Worm (Caenorhabditis elegans) whole organism, young adult: ENCODE measurements around the gene F56A11.6.

Experiments used
- B0019.2 ChIP-seq: fragments of 200-800 bp; sonication (Bioruptor generic); conservative IDR thresholded peaks from 2 replicates; pipeline ENCODE4 v1.3.6; 2022; ENCODE audit warnings: missing genetic modification reagents, missing genetic modification characterization, missing compliant biosample characterization
- C17E4.6 ChIP-seq: fragments of 200-800 bp; sonication (Bioruptor generic); IDR thresholded peaks from 2 replicates; pipeline ENCODE4 v1.3.6; 2022; ENCODE audit warnings: missing genetic modification reagents, missing genetic modification characterization, missing compliant biosample characterization
- D2030.7 ChIP-seq: fragments of 200-800 bp; sonication (Bioruptor generic); IDR thresholded peaks from 2 replicates; pipeline ENCODE4 v1.3.6; 2022; ENCODE audit warnings: missing genetic modification reagents, missing genetic modification characterization, missing compliant biosample characterization
- F10E7.11 ChIP-seq: sonication (generic microtip); optimal IDR thresholded peaks from 2 replicates; lab custom pipeline; 2017; ENCODE audit warnings: mild to moderate bottlenecking, missing genetic modification characterization, moderate library complexity, missing compliant biosample characterization
- F23B12.7 ChIP-seq: sonication (generic microtip); optimal IDR thresholded peaks from 2 replicates; lab custom pipeline; 2017; ENCODE audit warnings: missing genetic modification characterization, mild to moderate bottlenecking, missing compliant biosample characterization, antibody characterized with exemption, moderate library complexity; ENCODE audit not compliant: insufficient read depth
- F49E8.2 ChIP-seq: sonication (generic microtip); optimal IDR thresholded peaks from 3 replicates; lab custom pipeline; 2017; ENCODE audit warnings: missing genetic modification characterization, mild to moderate bottlenecking, missing compliant biosample characterization, antibody characterized with exemption, moderate library complexity; ENCODE audit not compliant: insufficient read depth
- T07F8.4 ChIP-seq: sonication (generic microtip); optimal IDR thresholded peaks from 2 replicates; lab custom pipeline; 2016; ENCODE audit warnings: mild to moderate bottlenecking, missing genetic modification characterization, moderate library complexity, missing compliant biosample characterization
- T26A5.8 ChIP-seq: sonication (generic microtip); optimal IDR thresholded peaks from 2 replicates; lab custom pipeline; 2016; ENCODE audit warnings: missing genetic modification characterization, missing compliant biosample characterization
- Y67H2A.10 ChIP-seq: fragments of 200-800 bp; sonication (Bioruptor generic); conservative IDR thresholded peaks from 2 replicates; pipeline ENCODE4 v1.3.6; 2022; ENCODE audit warnings: missing genetic modification reagents, missing genetic modification characterization, missing compliant biosample characterization
- Y95B8A.8 ChIP-seq: fragments of 200-800 bp; sonication (Bioruptor generic); IDR thresholded peaks from 2 replicates; pipeline ENCODE4 v1.3.6; 2022; ENCODE audit warnings: missing genetic modification reagents, missing genetic modification characterization, missing compliant biosample characterization
- aptf-3 ChIP-seq: fragments of 200-800 bp; sonication (Bioruptor generic); IDR thresholded peaks from 2 replicates; pipeline ENCODE4 v1.3.6; 2022; ENCODE audit warnings: missing genetic modification characterization, missing compliant biosample characterization
- attf-6 ChIP-seq: fragments of 200-800 bp; sonication (Bioruptor generic); IDR thresholded peaks from 2 replicates; pipeline ENCODE4 v1.3.6; 2022; ENCODE audit warnings: missing genetic modification reagents, missing genetic modification characterization, missing compliant biosample characterization
- bed-1 ChIP-seq: fragments of 200-800 bp; sonication (Bioruptor generic); IDR thresholded peaks from 2 replicates; pipeline ENCODE4 v1.3.6; 2022; ENCODE audit warnings: missing genetic modification reagents, missing genetic modification characterization, missing compliant biosample characterization
- ceh-100 ChIP-seq: fragments of 200-800 bp; sonication (Bioruptor generic); IDR thresholded peaks from 2 replicates; pipeline ENCODE4 v1.3.6; 2022; ENCODE audit warnings: missing genetic modification reagents, missing genetic modification characterization, missing compliant biosample characterization
- ceh-40 ChIP-seq: fragments of 200-800 bp; sonication (Bioruptor generic); IDR thresholded peaks from 2 replicates; pipeline ENCODE4 v1.3.6; 2022; ENCODE audit warnings: missing genetic modification characterization, missing compliant biosample characterization
- dpl-1 ChIP-seq: fragments of 150-350 bp; optimal IDR thresholded peaks from 2 replicates; lab custom pipeline; 2014; ENCODE audit warnings: missing biosample characterization, missing genetic modification reagents, missing genetic modification characterization
- egrh-3 ChIP-seq: fragments of 200-800 bp; sonication (Bioruptor generic); IDR thresholded peaks from 2 replicates; pipeline ENCODE4 v1.3.6; 2022; ENCODE audit warnings: missing genetic modification reagents, missing genetic modification characterization, missing compliant biosample characterization
- gei-17 ChIP-seq: fragments of 200-800 bp; sonication (Bioruptor generic); optimal IDR thresholded peaks from 2 replicates; lab custom pipeline; 2018; ENCODE audit warnings: mild to moderate bottlenecking, missing genetic modification characterization, missing compliant biosample characterization
- hsf-1 ChIP-seq: fragments of 200-800 bp; sonication (Bioruptor generic); IDR thresholded peaks from 2 replicates; pipeline ENCODE4 v1.3.6; 2022; ENCODE audit warnings: missing genetic modification reagents, missing genetic modification characterization, missing compliant biosample characterization
- lag-1 ChIP-seq: fragments of 200-800 bp; sonication (Bioruptor generic); IDR thresholded peaks from 2 replicates; pipeline ENCODE4 v1.3.6; 2022; ENCODE audit warnings: missing genetic modification reagents, missing genetic modification characterization, missing compliant biosample characterization
- let-526 ChIP-seq: fragments of 200-800 bp; sonication (Bioruptor generic); IDR thresholded peaks from 2 replicates; pipeline ENCODE4 v1.3.6; 2022; ENCODE audit warnings: missing genetic modification reagents, missing genetic modification characterization, missing compliant biosample characterization
- lin-40 ChIP-seq: sonication (generic microtip); optimal IDR thresholded peaks from 2 replicates; lab custom pipeline; 2016; ENCODE audit warnings: missing genetic modification characterization, mild to moderate bottlenecking, missing compliant biosample characterization, missing genotype, missing genetic modification reagents
- lsl-1 ChIP-seq: fragments of 200-800 bp; sonication (Bioruptor generic); optimal IDR thresholded peaks from 2 replicates; lab custom pipeline; 2018; ENCODE audit warnings: mild to moderate bottlenecking, missing genetic modification characterization, moderate library complexity, missing compliant biosample characterization
- lsy-27 ChIP-seq: sonication (generic microtip); optimal IDR thresholded peaks from 2 replicates; lab custom pipeline; 2017; ENCODE audit warnings: missing genetic modification characterization, mild to moderate bottlenecking, missing compliant biosample characterization, antibody characterized with exemption, missing genotype, borderline replicate concordance; ENCODE audit not compliant: insufficient read depth
- madf-10 ChIP-seq: sonication (generic microtip); optimal IDR thresholded peaks from 2 replicates; lab custom pipeline; 2016; ENCODE audit warnings: mild to moderate bottlenecking, missing genetic modification characterization, missing compliant biosample characterization
- madf-3 ChIP-seq: fragments of 200-800 bp; sonication (Bioruptor generic); IDR thresholded peaks from 2 replicates; pipeline ENCODE4 v1.3.6; 2022; ENCODE audit warnings: missing genetic modification reagents, missing genetic modification characterization, missing compliant biosample characterization
- mcd-1 ChIP-seq: fragments of 200-800 bp; sonication (Bioruptor generic); IDR thresholded peaks from 2 replicates; pipeline ENCODE4 v1.3.6; 2022; ENCODE audit warnings: missing genetic modification reagents, missing genetic modification characterization, missing compliant biosample characterization
- mes-4 ChIP-seq: sonication (generic microtip); optimal IDR thresholded peaks from 2 replicates; lab custom pipeline; 2016; ENCODE audit warnings: missing genotype, missing genetic modification characterization, missing compliant biosample characterization
- nfya-2 ChIP-seq: fragments of 200-800 bp; sonication (Bioruptor generic); IDR thresholded peaks from 2 replicates; pipeline ENCODE4 v1.3.6; 2022; ENCODE audit warnings: missing genetic modification reagents, missing genetic modification characterization, missing compliant biosample characterization
- nhr-120 ChIP-seq: fragments of 200-800 bp; sonication (Bioruptor generic); IDR thresholded peaks from 2 replicates; pipeline ENCODE4 v1.3.6; 2022; ENCODE audit warnings: missing genetic modification characterization, missing compliant biosample characterization
- pha-4 ChIP-seq: fragments of 150-350 bp; sonication (generic microtip); optimal IDR thresholded peaks from 2 replicates; lab custom pipeline; 2014; ENCODE audit warnings: missing biosample characterization, missing genetic modification reagents, missing genetic modification characterization
- rec-8 ChIP-seq, 2 experiments: sonication (generic microtip); optimal IDR thresholded peaks; 2 replicates each; lab custom pipeline; 2016; ENCODE audit warnings: mild to moderate bottlenecking in 2 of 2, missing genetic modification characterization in 2 of 2, missing genetic modification reagents in 2 of 2, missing genotype in 2 of 2, missing biosample characterization in 1 of 2, missing compliant biosample characterization in 1 of 2, moderate library complexity in 1 of 2
- sdz-38 ChIP-seq: sonication (generic microtip); optimal IDR thresholded peaks from 2 replicates; lab custom pipeline; 2016; ENCODE audit warnings: missing genotype, missing genetic modification characterization, missing compliant biosample characterization
- sea-2 ChIP-seq: fragments of 200-800 bp; sonication (Bioruptor generic); IDR thresholded peaks from 2 replicates; pipeline ENCODE4 v1.3.6; 2022; ENCODE audit warnings: missing genetic modification characterization, missing compliant biosample characterization
- snpc-1.3 ChIP-seq: sonication (generic microtip); optimal IDR thresholded peaks from 2 replicates; lab custom pipeline; 2017; ENCODE audit warnings: missing genetic modification characterization, mild to moderate bottlenecking, missing compliant biosample characterization, antibody characterized with exemption, moderate library complexity, missing genotype, missing genetic modification reagents; ENCODE audit not compliant: insufficient read depth
- sptf-2 ChIP-seq: fragments of 200-800 bp; sonication (Bioruptor generic); optimal IDR thresholded peaks from 2 replicates; lab custom pipeline; 2018; ENCODE audit warnings: mild to moderate bottlenecking, missing genetic modification characterization, missing compliant biosample characterization
- tbx-9 ChIP-seq: sonication (generic microtip); optimal IDR thresholded peaks from 2 replicates; lab custom pipeline; 2016; ENCODE audit warnings: borderline replicate concordance, missing genetic modification characterization, inconsistent platforms, missing compliant biosample characterization
- ztf-3 ChIP-seq: fragments of 200-800 bp; sonication (Bioruptor generic); optimal IDR thresholded peaks from 2 replicates; lab custom pipeline; 2018; ENCODE audit warnings: mild to moderate bottlenecking, missing genetic modification characterization, missing compliant biosample characterization

The F56A11.6 gene

ce11 chrIV:564000-564399 lies 18.0 kb downstream of the F56A11.6 start:
- no peak for TF ChIP-seq F49E8.2 (tag; lab: Kevin White, UChicago)
- TF ChIP-seq lsl-1 (GFP tag; lab: Kevin White, UChicago) = no peak
- TF ChIP-seq pha-4 (tag; lab: Kevin White, UChicago) = no peak
- TF ChIP-seq bed-1 (GFP tag; lab: Robert Waterston, UW) = no peak
- TF ChIP-seq B0019.2 (GFP tag; lab: Robert Waterston, UW) = no peak

- TF ChIP-seq mcd-1 (GFP tag; lab: Robert Waterston, UW) (no peak), ceh-100 (GFP tag; lab: Robert Waterston, UW) (no peak), rec-8 (tag; optimal IDR thresholded peaks at IDR 0.05; lab: Kevin White, UChicago) (no peak), tbx-9 (tag; lab: Kevin White, UChicago) (no peak), sdz-38 (tag; lab: Kevin White, UChicago) (no peak), nhr-120 (GFP tag; lab: Robert Waterston, UW) (no peak), egrh-3 (GFP tag; lab: Robert Waterston, UW) (no peak), mes-4 (tag; lab: Kevin White, UChicago) (no peak), aptf-3 (GFP tag; lab: Robert Waterston, UW) (no peak)
Measured at ce11 chrIV:563417-563816, 18.6 kb downstream of the F56A11.6 start.

DNA sequence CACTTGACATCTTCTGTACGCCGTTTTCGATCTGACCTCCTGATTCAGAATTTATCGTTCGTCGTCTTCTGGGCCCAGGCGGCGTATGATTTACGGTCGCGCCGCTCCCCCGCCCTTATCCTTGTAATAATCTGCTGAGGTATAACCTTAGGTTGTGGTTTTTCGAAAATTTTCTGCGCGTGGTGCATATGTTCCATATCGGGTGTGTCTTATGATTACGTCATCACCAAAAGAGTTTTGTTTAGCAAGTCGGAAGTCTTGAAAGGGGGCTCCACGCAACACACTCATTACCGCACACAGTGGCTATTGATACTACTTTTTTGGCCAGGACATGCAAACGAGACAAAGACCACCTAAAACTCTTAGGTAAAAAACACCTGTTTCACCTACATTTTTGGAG lies 21.2 kb downstream of the F56A11.6 start:
- TF ChIP-seq aptf-3 (GFP tag; lab: Robert Waterston, UW) (no peak), sea-2 (GFP tag; lab: Robert Waterston, UW) (no peak), lsy-27 (tag; lab: Kevin White, UChicago) (no peak), attf-6 (GFP tag; lab: Robert Waterston, UW) (no peak), let-526 (GFP tag; lab: Robert Waterston, UW) (no peak), F10E7.11 (tag; lab: Kevin White, UChicago) (no peak), dpl-1 (GFP tag; lab: Kevin White, UChicago) (no peak), snpc-1.3 (tag; lab: Kevin White, UChicago) (no peak), gei-17 (no peak), sptf-2 (GFP tag; lab: Kevin White, UChicago) (no peak), ceh-40 (GFP tag; lab: Robert Waterston, UW) (no peak), Y95B8A.8 (no peak), D2030.7 (GFP tag; lab: Robert Waterston, UW) (no peak), T07F8.4 (tag; lab: Kevin White, UChicago) (no peak), madf-3 (GFP tag; lab: Robert Waterston, UW) (no peak), tbx-9 (tag; lab: Kevin White, UChicago) (no peak), C17E4.6 (GFP tag; lab: Robert Waterston, UW) (no peak), nfya-2 (no peak)
- TF ChIP-seq, all 124 proteins: peak for 0

DNA sequence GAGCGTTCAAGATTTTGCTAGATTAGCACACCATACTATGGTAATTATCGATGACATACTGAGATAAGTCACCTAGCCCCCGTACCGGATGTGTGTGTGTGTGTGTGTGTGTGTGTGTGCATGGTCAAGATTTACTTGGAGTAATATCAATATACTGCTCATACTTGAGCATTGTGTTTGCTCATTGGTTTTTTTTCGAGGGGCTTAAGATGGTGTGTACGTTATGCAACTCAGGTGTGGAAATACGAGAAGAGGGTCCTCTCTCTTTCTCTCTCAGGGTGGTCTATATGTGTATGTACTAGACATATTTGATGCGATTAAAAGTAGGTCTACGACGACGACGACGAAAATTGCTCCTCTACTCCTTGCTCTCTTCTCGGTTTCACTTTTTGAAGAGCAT lies 21.7 kb downstream of the F56A11.6 start:
- TF ChIP-seq Y67H2A.10 = no peak
- no peak for TF ChIP-seq ztf-3 (GFP tag; lab: Kevin White, UChicago)
- TF ChIP-seq hsf-1 (GFP tag; lab: Robert Waterston, UW) = no peak
- TF ChIP-seq lin-40 (tag; lab: Kevin White, UChicago) = no peak
- TF ChIP-seq madf-10 = no peak
- no peak for TF ChIP-seq T26A5.8 (tag; lab: Kevin White, UChicago)
- TF ChIP-seq ceh-100 (GFP tag; lab: Robert Waterston, UW) = no peak
- no peak for TF ChIP-seq snpc-1.3 (tag; lab: Kevin White, UChicago)
- no peak for TF ChIP-seq lag-1
- TF ChIP-seq F23B12.7 = no peak
- TF ChIP-seq sea-2 (GFP tag; lab: Robert Waterston, UW) = no peak
